Worm (Caenorhabditis elegans): Measurements from ENCODE around the gene ugt-64.
"Not testable (repeated sequence)": the region's sequence is repeated elsewhere in the genome, so short reads cannot be mapped to it uniquely, and the experiment has no call there.

Gene ugt-64

ce11 chrV:3506252-3506651 lies at the start of gene ugt-64:
ugt-64 (minus strand) TSS chrV:3506352.
- not testable (repeated sequence) for TF ChIP-seq unc-62 (GFP tag; optimal IDR thresholded peaks at IDR 0.05)

DNA sequence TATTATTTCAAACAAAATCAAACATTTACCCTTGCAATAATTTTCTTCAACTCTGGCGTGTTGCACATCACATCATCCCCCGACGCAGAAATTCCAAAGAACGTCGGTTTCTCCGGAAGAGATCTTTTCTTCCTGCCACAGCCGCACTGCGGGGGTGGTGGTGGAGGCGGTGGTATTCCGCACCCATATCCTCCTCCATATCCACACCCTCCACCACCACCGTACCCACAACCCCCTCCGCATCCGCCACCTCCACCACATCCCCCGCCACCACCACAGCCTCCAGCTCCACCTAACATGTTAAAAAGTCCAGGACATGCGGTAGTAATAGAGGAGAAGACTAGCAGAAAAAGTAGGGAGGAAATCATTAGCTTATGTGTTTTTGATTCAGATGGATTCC lies 48.7 kb upstream of the ugt-64 start, which contains the start of gene grl-29:
grl-29 (minus strand) TSS at position 368 of the 400 bp plus-strand sequence.
- TF ChIP-seq unc-62 (GFP tag; optimal IDR thresholded peaks at IDR 0.05) = no peak

DNA sequence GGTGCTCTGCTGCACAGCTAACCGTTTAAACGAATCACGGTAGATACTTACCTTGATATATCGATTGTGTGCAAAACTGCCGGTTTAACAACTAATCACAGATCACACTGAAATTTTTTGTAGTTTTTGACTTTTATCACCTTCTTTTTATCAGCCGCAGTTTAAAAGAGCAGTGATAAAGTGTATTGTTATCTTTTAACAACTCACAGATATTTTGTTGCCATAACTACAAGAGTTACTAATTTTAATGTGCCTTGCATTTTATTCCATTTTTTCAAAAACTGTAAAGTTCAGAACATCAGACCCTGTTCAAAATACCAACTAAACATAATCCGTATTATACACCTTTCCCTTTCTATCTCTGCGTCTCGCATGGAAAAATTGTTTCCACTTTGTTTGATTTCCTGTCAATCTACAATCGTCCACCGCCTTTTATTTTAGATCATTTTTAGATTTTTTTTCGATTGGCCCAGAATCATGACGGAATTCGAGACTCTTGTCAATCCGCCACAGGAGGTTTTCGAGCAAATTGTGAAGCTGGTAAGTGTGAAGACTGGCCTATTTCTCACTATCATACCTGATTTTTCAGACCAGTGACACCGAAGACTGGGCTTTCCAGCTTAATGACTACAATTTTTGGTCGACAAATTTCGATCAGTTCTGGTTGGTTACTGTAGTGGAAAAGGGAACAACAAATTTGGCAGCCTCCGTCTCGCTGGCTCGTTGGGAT lies 46.8 kb upstream of the ugt-64 start, which contains the start of gene T24A6.20:
T24A6.20 (plus strand) TSS at position 395 of the 730 bp plus-strand sequence.
- no peak for TF ChIP-seq unc-62 (GFP tag; optimal IDR thresholded peaks at IDR 0.05)

ce11 chrV:3551765-3552164 lies 45.6 kb upstream of the ugt-64 start, which contains the start of gene grl-28:
grl-28 (minus strand) TSS chrV:3551865.
- TF ChIP-seq unc-62 (GFP tag; optimal IDR thresholded peaks at IDR 0.05) = no peak

ce11 chrV:3549553-3549952 lies 43.4 kb upstream of the ugt-64 start, which contains the start of gene sri-21:
sri-21 (plus strand) TSS chrV:3549853.
- TF ChIP-seq unc-62 (GFP tag; optimal IDR thresholded peaks at IDR 0.05) = no peak

DNA sequence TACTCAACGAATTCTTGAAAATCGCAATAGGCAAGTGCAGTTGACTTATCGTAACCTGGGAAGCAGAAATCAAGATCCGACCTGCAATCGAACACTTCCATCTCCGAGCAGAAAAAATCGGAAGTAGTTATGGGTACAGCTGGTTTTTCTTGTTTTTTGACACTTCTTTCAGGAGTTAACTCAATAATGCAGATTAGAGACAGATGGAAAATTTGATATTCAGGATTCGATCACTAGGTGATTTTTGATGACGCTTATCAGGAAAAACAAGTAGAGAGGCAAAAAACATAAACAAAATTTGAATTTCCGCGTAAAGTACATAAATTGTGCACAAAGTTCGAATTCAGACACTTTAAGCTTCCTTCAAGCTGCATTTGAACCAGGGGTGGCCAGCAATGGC lies 42.6 kb upstream of the ugt-64 start, which contains the start of gene srw-130:
srw-130 (minus strand) TSS at position 101 of the 400 bp plus-strand sequence.
- no peak for TF ChIP-seq unc-62 (GFP tag; optimal IDR thresholded peaks at IDR 0.05)

- no peak for TF ChIP-seq unc-62 (GFP tag; optimal IDR thresholded peaks at IDR 0.05)
Observed at ce11 chrV:3546517-3546916, 40.4 kb upstream of the ugt-64 start, which contains the start of gene srbc-68. srbc-68 (minus strand) TSS chrV:3546617.

DNA sequence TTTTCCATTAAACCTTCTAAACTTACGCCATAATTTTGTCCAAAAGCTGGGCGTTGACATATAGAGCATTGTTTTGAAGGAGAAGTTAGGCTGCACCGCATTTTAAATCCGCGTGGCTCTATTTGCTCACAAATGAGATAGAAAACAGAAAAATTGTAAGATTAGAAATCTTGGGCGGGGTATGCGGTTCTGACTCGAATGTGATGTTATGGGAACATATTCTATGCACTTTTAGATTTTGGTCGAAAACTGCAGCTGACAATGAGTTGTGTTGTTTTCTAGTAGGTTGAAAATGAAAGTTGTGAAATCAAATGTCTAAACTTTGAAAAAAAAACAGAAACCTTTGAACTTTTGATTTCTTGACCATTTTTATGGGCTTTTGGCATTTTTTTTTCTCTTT lies 37.2 kb upstream of the ugt-64 start, which contains the start of gene nhr-222:
nhr-222 (minus strand) TSS at position 101 of the 400 bp plus-strand sequence.
- no peak for TF ChIP-seq unc-62 (GFP tag; optimal IDR thresholded peaks at IDR 0.05)

DNA sequence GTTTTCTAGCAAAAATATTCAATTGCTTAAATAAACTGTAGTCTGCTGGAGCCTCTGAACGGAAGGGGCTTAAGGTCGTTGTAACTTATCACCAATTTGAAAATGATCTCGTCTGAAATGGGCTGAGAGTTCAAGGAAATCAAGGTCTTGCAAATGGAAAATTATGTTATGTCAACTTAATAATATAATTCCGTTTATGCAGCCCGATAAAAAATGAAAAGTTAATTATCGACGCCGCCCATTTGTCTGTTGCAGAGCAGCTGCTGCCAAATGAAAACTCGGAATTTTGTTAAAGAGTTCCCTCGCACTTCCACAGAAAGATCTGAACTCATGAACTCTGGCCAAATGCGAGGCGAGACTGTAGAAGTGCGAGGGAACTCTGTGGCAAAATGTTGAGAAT lies 35.0 kb upstream of the ugt-64 start, which contains the start of gene srbc-67:
srbc-67 (minus strand) TSS at position 101 of the 400 bp plus-strand sequence.
- TF ChIP-seq unc-62 (GFP tag; optimal IDR thresholded peaks at IDR 0.05) = no peak

ce11 chrV:3538307-3538706 lies 32.2 kb upstream of the ugt-64 start, which contains the start of gene nhr-93:
nhr-93 (minus strand) TSS chrV:3538407.
- TF ChIP-seq unc-62 (GFP tag; optimal IDR thresholded peaks at IDR 0.05) = no peak

DNA sequence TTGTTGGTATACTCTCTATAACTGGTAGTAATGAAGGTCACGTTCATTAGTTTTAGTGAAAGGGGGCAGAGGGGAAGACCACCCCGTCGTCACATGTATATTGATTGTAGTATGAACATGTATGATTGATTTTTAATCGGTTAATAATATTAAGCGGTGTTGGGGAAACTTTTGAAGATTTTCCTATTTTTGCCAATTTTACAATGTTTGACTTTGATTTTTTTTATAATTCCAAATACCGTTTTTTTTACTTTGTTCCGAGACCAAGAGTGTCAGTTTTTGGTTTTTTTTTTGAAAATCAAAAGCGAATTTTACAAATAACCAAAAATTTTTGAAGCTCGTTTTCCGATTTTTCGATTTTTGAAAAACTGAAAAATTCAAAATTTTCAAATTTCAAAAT lies 29.1 kb upstream of the ugt-64 start, which contains the start of gene nhr-221:
nhr-221 (minus strand) TSS at position 101 of the 400 bp plus-strand sequence.
- no peak for TF ChIP-seq unc-62 (GFP tag; optimal IDR thresholded peaks at IDR 0.05)

DNA sequence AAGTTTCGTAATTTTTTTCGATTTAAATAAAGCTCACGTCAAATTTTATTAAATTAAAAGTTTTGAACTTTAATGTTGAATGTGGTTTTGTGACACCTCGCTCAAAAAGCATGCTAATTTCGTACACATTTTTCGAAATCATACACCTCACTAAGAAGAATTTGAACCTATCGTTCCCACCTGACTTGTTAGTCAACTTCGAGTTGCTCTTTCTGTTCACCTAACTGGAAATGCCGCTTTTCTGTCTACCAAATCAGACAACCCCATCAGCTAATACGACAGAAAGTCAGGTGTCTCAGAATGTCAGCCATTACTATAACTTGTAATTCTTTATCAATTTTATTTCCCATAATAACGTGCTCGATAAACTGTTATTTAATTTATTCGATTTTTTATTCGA lies 24.3 kb upstream of the ugt-64 start, which contains the start of gene srbc-66:
srbc-66 (plus strand) TSS at position 301 of the 400 bp plus-strand sequence.
- no peak for TF ChIP-seq unc-62 (GFP tag; optimal IDR thresholded peaks at IDR 0.05)

DNA sequence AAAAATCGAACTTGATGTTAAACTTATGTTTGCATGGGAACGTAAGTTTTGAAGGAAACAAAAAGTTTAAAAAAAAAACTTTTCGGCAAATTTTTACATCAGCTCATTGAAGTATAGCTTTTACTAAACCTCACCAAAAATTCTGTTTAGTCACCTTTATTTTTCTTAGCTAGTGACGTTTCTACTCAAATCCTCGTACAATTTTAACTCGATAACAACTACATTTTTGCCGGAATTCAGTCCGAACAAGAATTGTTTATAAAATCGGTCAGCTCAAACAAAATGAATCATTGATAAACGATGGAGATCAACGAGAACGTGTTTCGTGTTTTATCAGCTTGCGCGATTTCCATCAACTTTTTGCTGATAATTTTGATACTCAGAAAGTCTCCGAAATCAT lies 20.7 kb upstream of the ugt-64 start, which contains the start of gene str-260:
str-260 (plus strand) TSS at position 301 of the 400 bp plus-strand sequence.
- TF ChIP-seq unc-62 (GFP tag; optimal IDR thresholded peaks at IDR 0.05) = no peak

- no peak for TF ChIP-seq unc-62 (GFP tag; optimal IDR thresholded peaks at IDR 0.05)
Observed at ce11 chrV:3524970-3525369, 18.8 kb upstream of the ugt-64 start, which contains the start of gene T24A6.7. T24A6.7 (plus strand) TSS chrV:3525270.

DNA sequence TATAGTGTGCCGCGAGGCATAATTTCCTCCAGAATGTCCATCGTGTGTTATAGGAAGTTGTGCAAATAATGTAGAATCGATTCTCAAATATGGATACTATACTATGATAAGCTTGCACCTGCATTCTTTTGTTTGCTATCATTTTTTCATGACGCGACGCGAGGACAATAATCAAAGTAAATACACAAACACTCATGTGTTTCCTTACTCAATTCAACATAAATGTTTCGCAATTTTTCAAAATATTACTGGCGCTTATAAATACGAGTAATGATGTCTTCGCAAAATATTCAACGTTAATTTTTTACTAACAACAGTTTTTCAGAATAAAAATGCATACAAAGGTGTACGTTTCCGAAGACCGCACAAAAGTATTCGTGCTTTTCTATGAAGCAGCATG lies 17.1 kb upstream of the ugt-64 start, which contains the start of gene irg-1:
irg-1 (plus strand) TSS at position 326 of the 400 bp plus-strand sequence.
- no peak for TF ChIP-seq unc-62 (GFP tag; optimal IDR thresholded peaks at IDR 0.05)

DNA sequence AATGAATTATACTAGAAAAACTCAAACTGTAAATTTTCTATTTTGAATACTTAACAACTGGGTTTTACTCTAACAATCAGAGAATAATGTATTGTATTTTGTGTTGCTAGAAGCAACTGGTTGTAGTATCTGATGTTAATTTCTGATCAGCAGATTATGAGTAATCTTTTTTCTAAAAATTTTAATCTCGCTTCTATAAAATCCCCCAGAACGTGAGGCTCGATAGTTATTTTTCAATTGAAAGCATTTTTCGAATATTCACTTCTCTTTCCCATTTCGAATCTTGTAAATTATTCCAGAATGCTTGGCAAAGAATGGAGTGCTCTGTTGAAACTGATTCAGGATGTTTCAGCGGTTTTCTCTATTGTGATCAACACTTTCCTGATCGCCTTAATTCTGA lies 11.7 kb upstream of the ugt-64 start, which contains the start of gene str-227:
str-227 (plus strand) TSS at position 301 of the 400 bp plus-strand sequence.
- no peak for TF ChIP-seq unc-62 (GFP tag; optimal IDR thresholded peaks at IDR 0.05)

Measured in whole organism, dauer.